Worm (Caenorhabditis elegans): Measurements from ENCODE around the gene F11D11.21.

ce11 chrV:18769902-18770301 is 19.6 kb upstream of the F11D11.21 start:
- no peak for TF ChIP-seq ceh-16 (tag; optimal IDR thresholded peaks at IDR 0.05)
- no peak for TF ChIP-seq nhr-12 (tag; optimal IDR thresholded peaks at IDR 0.05)
- TF ChIP-seq nhr-28 (tag; optimal IDR thresholded peaks at IDR 0.05): no peak
- no peak for TF ChIP-seq pha-4 (tag; optimal IDR thresholded peaks at IDR 0.05)
- TF ChIP-seq nhr-237 (tag; optimal IDR thresholded peaks at IDR 0.05): no peak
